Worm (Caenorhabditis elegans): ENCODE data around the gene nas-31.
A peak's percentile ranks its signal among the peaks of the same experiment; 100 is the strongest.

Gene nas-31

DNA sequence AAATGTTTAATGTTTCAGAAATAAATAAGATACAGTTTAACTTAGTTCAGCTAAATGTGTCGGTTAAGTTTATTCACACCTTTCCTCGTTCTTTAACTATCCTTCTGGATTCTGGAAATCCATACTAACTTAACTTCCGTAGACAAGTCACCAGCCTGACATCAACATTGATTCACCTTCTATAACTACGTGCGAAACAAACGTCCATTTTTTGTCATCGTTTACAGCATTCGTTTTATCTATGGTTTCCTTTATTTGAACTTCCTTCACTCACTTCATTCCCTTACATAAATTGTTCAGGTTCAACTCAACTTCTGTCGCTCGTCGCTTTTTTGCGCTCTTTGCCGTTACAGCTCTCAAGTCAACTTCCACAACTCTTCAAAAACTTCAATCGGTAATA is 19.5 kb upstream of the nas-31 start, which contains the start of gene F17C11.26:
Gene F17C11.26, plus strand, starts transcription at position 301 of the 400 bp plus-strand sequence.
- TF ChIP-seq egl-27 (tag; optimal IDR thresholded peaks at IDR 0.05) (no peak), mdl-1 (tag; optimal IDR thresholded peaks at IDR 0.05) (no peak), lin-11 (tag; optimal IDR thresholded peaks at IDR 0.05) (no peak), C34F6.9 (tag; optimal IDR thresholded peaks at IDR 0.05) (no peak), zag-1 (tag; optimal IDR thresholded peaks at IDR 0.05) (no peak), elt-1 (tag; optimal IDR thresholded peaks at IDR 0.05) (no peak), aly-2 (tag; optimal IDR thresholded peaks at IDR 0.05) (no peak), mab-5 (tag; optimal IDR thresholded peaks at IDR 0.05) (no peak), fos-1 (tag; optimal IDR thresholded peaks at IDR 0.05) (no peak), sem-4 (tag; optimal IDR thresholded peaks at IDR 0.05) (no peak), nhr-129 (tag; optimal IDR thresholded peaks at IDR 0.05) (no peak), unc-62 (GFP tag; optimal IDR thresholded peaks at IDR 0.05) (no peak), ztf-1 (GFP tag; conservative IDR thresholded peaks at IDR 0.05) (no peak), nhr-6 (tag; optimal IDR thresholded peaks at IDR 0.05) (no peak), nhr-237 (tag; optimal IDR thresholded peaks at IDR 0.05) (no peak), unc-55 (GFP tag; optimal IDR thresholded peaks at IDR 0.05) (no peak), ceh-16 (tag; optimal IDR thresholded peaks at IDR 0.05) (no peak), nhr-25 (tag; optimal IDR thresholded peaks at IDR 0.05) (no peak), unc-39 (tag; optimal IDR thresholded peaks at IDR 0.05) (no peak)

DNA sequence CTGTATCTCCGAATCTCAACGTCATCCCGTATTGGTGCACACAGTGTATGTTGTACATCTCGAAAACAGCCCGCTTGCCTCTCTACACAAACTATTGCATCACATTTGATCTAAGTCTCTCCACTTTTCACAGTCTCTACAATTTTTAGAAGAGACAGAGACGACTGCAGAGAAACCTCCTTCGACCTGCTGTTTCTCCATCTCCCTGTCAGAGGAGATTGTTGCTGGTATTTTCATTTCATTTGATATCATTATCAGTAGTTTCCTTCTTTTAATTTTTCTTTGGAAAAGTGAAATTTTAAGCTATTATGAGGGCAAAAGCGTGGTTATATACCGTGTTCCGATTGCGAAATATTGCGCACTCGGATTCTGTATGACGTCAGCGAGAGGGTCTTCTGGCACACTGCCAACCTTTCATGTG is 18.9 kb upstream of the nas-31 start:
- TF ChIP-seq mab-5 (tag; optimal IDR thresholded peaks at IDR 0.05) (no peak), blmp-1 (tag; optimal IDR thresholded peaks at IDR 0.05; ENCODE audit: insufficient read depth) (peak; percentile 71), lin-13 (GFP tag; optimal IDR thresholded peaks at IDR 0.05) (peak; percentile 39), lsy-2 (tag; optimal IDR thresholded peaks at IDR 0.05) (peak in 1 of 2 experiments; percentile 65), fos-1 (tag; optimal IDR thresholded peaks at IDR 0.05) (peak; percentile 74), ztf-1 (GFP tag; conservative IDR thresholded peaks at IDR 0.05) (no peak), nhr-129 (tag; optimal IDR thresholded peaks at IDR 0.05) (peak; percentile 100), zag-1 (tag; optimal IDR thresholded peaks at IDR 0.05) (peak; percentile 27), F13H6.1 (tag; optimal IDR thresholded peaks at IDR 0.05) (peak; percentile 77), Y55F3AM.14 (GFP tag; optimal IDR thresholded peaks at IDR 0.05) (peak; percentile 77), nhr-12 (tag; optimal IDR thresholded peaks at IDR 0.05) (no peak), gmeb-1 (tag; optimal IDR thresholded peaks at IDR 0.05) (peak; percentile 62), unc-62 (GFP tag; optimal IDR thresholded peaks at IDR 0.05) (no peak), ceh-82 (tag; optimal IDR thresholded peaks at IDR 0.05) (no peak), skn-1 (tag; optimal IDR thresholded peaks at IDR 0.05) (peak; percentile 75), ztf-4 (tag; optimal IDR thresholded peaks at IDR 0.05) (peak; percentile 48), crh-2 (tag; optimal IDR thresholded peaks at IDR 0.05) (peak; percentile 81), nhr-21 (tag; optimal IDR thresholded peaks at IDR 0.05) (peak; percentile 56), ceh-16 (tag; optimal IDR thresholded peaks at IDR 0.05) (no peak), C34F6.9 (tag; optimal IDR thresholded peaks at IDR 0.05) (peak; percentile 75), egl-27 (tag; optimal IDR thresholded peaks at IDR 0.05) (peak; percentile 75), aly-2 (tag; optimal IDR thresholded peaks at IDR 0.05) (no peak), nhr-23 (tag; optimal IDR thresholded peaks at IDR 0.05) (no peak), ama-1 (optimal IDR thresholded peaks at IDR 0.05) (peak; percentile 34), mdl-1 (tag; optimal IDR thresholded peaks at IDR 0.05) (peak in 1 of 2 experiments; percentile 24), lin-39 (tag; optimal IDR thresholded peaks at IDR 0.05) (no peak), sem-4 (tag; optimal IDR thresholded peaks at IDR 0.05) (no peak), sma-3 (GFP tag; optimal IDR thresholded peaks at IDR 0.05) (peak; percentile 72), nhr-25 (tag; optimal IDR thresholded peaks at IDR 0.05) (peak; percentile 45), peb-1 (tag; optimal IDR thresholded peaks at IDR 0.05) (no peak), unc-55 (GFP tag; optimal IDR thresholded peaks at IDR 0.05) (peak; percentile 59), sma-9 (GFP tag; optimal IDR thresholded peaks at IDR 0.05) (peak; percentile 67), sma-9 (tag; optimal IDR thresholded peaks at IDR 0.05) (no peak), R02D3.7 (tag; optimal IDR thresholded peaks at IDR 0.05) (no peak)

DNA sequence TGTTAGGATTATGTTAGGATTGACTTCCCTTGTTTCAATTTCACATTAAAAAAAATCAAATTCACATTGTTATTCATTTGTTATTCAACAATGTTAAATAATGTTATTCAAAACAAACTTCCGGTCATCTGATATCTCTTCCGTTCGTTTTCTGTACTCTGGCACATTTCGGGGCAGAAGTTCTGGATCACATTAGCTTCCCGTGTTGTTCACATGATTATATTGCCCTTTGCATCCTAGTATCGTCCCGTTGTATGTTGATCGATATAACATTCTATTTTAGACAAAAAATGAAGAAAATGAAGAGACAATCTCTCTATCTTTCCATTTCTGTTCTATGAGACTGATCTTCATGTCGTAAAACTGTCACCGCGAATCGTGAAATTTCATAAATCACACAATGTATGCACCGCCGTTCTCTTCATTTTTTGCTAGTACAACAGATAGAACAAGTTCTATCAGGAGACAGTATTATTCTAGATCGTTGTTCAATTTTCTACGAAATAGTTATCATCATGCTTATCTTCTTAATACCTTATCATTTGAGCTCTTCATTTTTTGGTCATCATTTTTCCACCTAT is 18.4 kb upstream of the nas-31 start:
- TF ChIP-seq nhr-23 (tag; optimal IDR thresholded peaks at IDR 0.05) (no peak), nhr-21 (tag; optimal IDR thresholded peaks at IDR 0.05) (peak; percentile 68), sma-9 (GFP tag; optimal IDR thresholded peaks at IDR 0.05) (peak; percentile 65), sma-9 (tag; optimal IDR thresholded peaks at IDR 0.05) (no peak), unc-62 (GFP tag; optimal IDR thresholded peaks at IDR 0.05) (peak; percentile 24)

Data from whole organism, L2 larva.